Fruit fly (Drosophila melanogaster) whole organism, embryonic: ENCODE results near the gene CG3625.
A peak's percentile ranks its signal among the peaks of the same experiment; 100 is the strongest.

ENCODE experiments used
- ATbp ChIP-seq: fragments of 200-800 bp; sonication (Bioruptor generic); optimal IDR thresholded peaks from 2 replicates; lab custom pipeline; 2017; ENCODE audit warnings: missing biosample characterization, mild to moderate bottlenecking, missing genetic modification characterization, missing genetic modification reagents
- Antp ChIP-seq: fragments of 200-800 bp; sonication (Bioruptor generic); optimal IDR thresholded peaks from 3 replicates; lab custom pipeline; 2016; ENCODE audit warnings: missing biosample characterization, missing genetic modification characterization
- B-H2 ChIP-seq: fragments of 200-800 bp; sonication (Bioruptor generic); optimal IDR thresholded peaks from 2 replicates; lab custom pipeline; 2018; ENCODE audit warnings: missing biosample characterization, mild to moderate bottlenecking, missing genetic modification characterization
- CG11560 ChIP-seq: fragments of 200-800 bp; sonication (Bioruptor generic); IDR thresholded peaks from 3 replicates; pipeline ENCODE4 v1.3.6; 2022; ENCODE audit warnings: missing biosample characterization, missing genetic modification characterization
- CG11695 ChIP-seq: fragments of 200-800 bp; sonication (Bioruptor generic); IDR thresholded peaks from 3 replicates; pipeline ENCODE4 v1.3.6; 2022; ENCODE audit warnings: missing biosample characterization, missing genetic modification characterization
- CG14014 ChIP-seq: fragments of 200-800 bp; sonication (Bioruptor generic); IDR thresholded peaks from 2 replicates; pipeline ENCODE4 v1.3.6; 2022; ENCODE audit warnings: missing biosample characterization, missing genetic modification characterization
- CG15514 ChIP-seq: fragments of 200-800 bp; sonication (Bioruptor generic); optimal IDR thresholded peaks from 3 replicates; lab custom pipeline; 2017; ENCODE audit warnings: missing biosample characterization, missing genetic modification characterization, mild to moderate bottlenecking, moderate library complexity, missing genetic modification reagents
- CG17802 ChIP-seq: fragments of 200-800 bp; sonication (Bioruptor generic); optimal IDR thresholded peaks from 2 replicates; lab custom pipeline; 2018; ENCODE audit warnings: missing biosample characterization, mild to moderate bottlenecking, missing genetic modification characterization, moderate library complexity
- CG1792 ChIP-seq: fragments of 200-800 bp; sonication (Bioruptor generic); optimal IDR thresholded peaks from 2 replicates; lab custom pipeline; 2016; ENCODE audit warnings: missing biosample characterization, missing genetic modification characterization
- CG2129 ChIP-seq: fragments of 200-800 bp; sonication (Bioruptor generic); IDR thresholded peaks from 2 replicates; pipeline ENCODE4 v1.3.6; 2022; ENCODE audit warnings: missing biosample characterization, missing genetic modification characterization; ENCODE audit not compliant: partially characterized antibody
- CG2199 ChIP-seq: fragments of 200-800 bp; sonication (Bioruptor generic); IDR thresholded peaks from 3 replicates; pipeline ENCODE4 v1.3.6; 2022; ENCODE audit warnings: missing biosample characterization, missing genetic modification characterization
- CG3407 ChIP-seq: fragments of 200-800 bp; sonication (Bioruptor generic); optimal IDR thresholded peaks from 2 replicates; lab custom pipeline; 2018; ENCODE audit warnings: missing biosample characterization, mild to moderate bottlenecking, missing genetic modification characterization
- CG43689 ChIP-seq: fragments of 200-800 bp; sonication (Bioruptor generic); IDR thresholded peaks from 2 replicates; pipeline ENCODE4 v1.3.6; 2022; ENCODE audit warnings: missing biosample characterization, missing genetic modification characterization
- CG5180 ChIP-seq: fragments of 200-800 bp; sonication (Bioruptor generic); optimal IDR thresholded peaks from 3 replicates; lab custom pipeline; 2017; ENCODE audit warnings: missing biosample characterization, missing genetic modification characterization, mild to moderate bottlenecking, moderate library complexity, missing genetic modification reagents
- CG5245 ChIP-seq: fragments of 200-800 bp; sonication (Bioruptor generic); optimal IDR thresholded peaks from 3 replicates; lab custom pipeline; 2016; ENCODE audit warnings: missing biosample characterization, missing genetic modification characterization
- CG6654 ChIP-seq: fragments of 200-800 bp; sonication (Bioruptor generic); optimal IDR thresholded peaks from 2 replicates; lab custom pipeline; 2017; ENCODE audit warnings: missing biosample characterization, mild to moderate bottlenecking, missing genetic modification characterization
- CG7556 ChIP-seq: fragments of 200-800 bp; sonication (Bioruptor generic); optimal IDR thresholded peaks from 2 replicates; lab custom pipeline; 2017; ENCODE audit warnings: missing biosample characterization, mild to moderate bottlenecking, missing genetic modification characterization
- CG7963 ChIP-seq: fragments of 200-800 bp; sonication (Bioruptor generic); IDR thresholded peaks from 3 replicates; pipeline ENCODE4 v1.3.6; 2022; ENCODE audit warnings: missing biosample characterization, missing genetic modification characterization; ENCODE audit not compliant: partially characterized antibody
- Dref ChIP-seq: fragments of 200-800 bp; sonication (Bioruptor generic); IDR thresholded peaks from 2 replicates; pipeline ENCODE4 v1.3.6; 2022; ENCODE audit warnings: missing biosample characterization, missing genetic modification characterization
- Elba2 ChIP-seq: fragments of 200-800 bp; sonication (Bioruptor generic); optimal IDR thresholded peaks from 3 replicates; lab custom pipeline; 2016; ENCODE audit warnings: missing biosample characterization, missing genetic modification characterization
- Hr3 ChIP-seq: fragments of 200-800 bp; sonication (Bioruptor generic); optimal IDR thresholded peaks from 3 replicates; lab custom pipeline; 2016; ENCODE audit warnings: missing biosample characterization, missing genetic modification characterization
- MTF-1 ChIP-seq: fragments of 200-800 bp; sonication (Bioruptor generic); optimal IDR thresholded peaks from 2 replicates; lab custom pipeline; 2018; ENCODE audit warnings: missing biosample characterization, mild to moderate bottlenecking, missing genetic modification characterization, borderline replicate concordance
- Meics ChIP-seq: fragments of 200-800 bp; sonication (Bioruptor generic); optimal IDR thresholded peaks from 2 replicates; lab custom pipeline; 2017; ENCODE audit warnings: missing biosample characterization, mild to moderate bottlenecking, missing genetic modification characterization
- Myb ChIP-seq: fragments of 200-800 bp; sonication (Bioruptor generic); optimal IDR thresholded peaks from 2 replicates; lab custom pipeline; 2016; ENCODE audit warnings: missing biosample characterization, missing genetic modification characterization
- NC2α ChIP-seq: fragments of 200-800 bp; sonication (Bioruptor generic); optimal IDR thresholded peaks from 2 replicates; lab custom pipeline; 2016; ENCODE audit warnings: missing biosample characterization, missing genetic modification characterization
- Nf-YB ChIP-seq: fragments of 200-800 bp; sonication (Bioruptor generic); optimal IDR thresholded peaks from 3 replicates; lab custom pipeline; 2019; ENCODE audit warnings: missing biosample characterization, mild to moderate bottlenecking, missing genetic modification characterization, moderate library complexity
- Six4 ChIP-seq: fragments of 200-800 bp; sonication (Bioruptor generic); optimal IDR thresholded peaks from 2 replicates; lab custom pipeline; 2016; ENCODE audit warnings: missing biosample characterization, missing genetic modification characterization
- Sry-δ ChIP-seq: fragments of 200-800 bp; sonication (Bioruptor generic); optimal IDR thresholded peaks from 2 replicates; lab custom pipeline; 2016; ENCODE audit warnings: missing biosample characterization, missing genetic modification characterization
- Taf1 ChIP-seq: fragments of 200-800 bp; sonication (Bioruptor generic); IDR thresholded peaks from 2 replicates; pipeline ENCODE4 v1.3.6; 2022; ENCODE audit warnings: missing biosample characterization, missing genetic modification characterization
- az2 ChIP-seq: fragments of 200-800 bp; sonication (Bioruptor generic); optimal IDR thresholded peaks from 3 replicates; lab custom pipeline; 2016; ENCODE audit warnings: missing biosample characterization, missing genetic modification characterization
- crol ChIP-seq: fragments of 200-800 bp; sonication (Bioruptor generic); IDR thresholded peaks from 2 replicates; pipeline ENCODE4 v1.3.6; 2022; ENCODE audit warnings: missing biosample characterization, missing genetic modification characterization
- gfzf ChIP-seq: fragments of 200-800 bp; sonication (Bioruptor generic); optimal IDR thresholded peaks from 2 replicates; lab custom pipeline; 2016; ENCODE audit warnings: missing biosample characterization, mild to moderate bottlenecking, missing genetic modification characterization, moderate library complexity
- ham ChIP-seq: fragments of 200-800 bp; sonication (Bioruptor generic); IDR thresholded peaks from 2 replicates; pipeline ENCODE4 v1.3.6; 2022; ENCODE audit warnings: missing biosample characterization, missing genetic modification characterization
- hkb ChIP-seq, 2 experiments: fragments of 200-800 bp in 1 of 2; fragments of >200 bp in 1 of 2; sonication (Bioruptor generic) in 1 of 2; IDR thresholded peaks in 1 of 2; optimal IDR thresholded peaks in 1 of 2; 2 replicates each; pipeline versions ENCODE4 v1.3.6 to Lab custom; 2017 to 2022; ENCODE audit warnings: missing biosample characterization in 1 of 2, missing genetic modification characterization in 1 of 2
- luna ChIP-seq: fragments of 200-800 bp; sonication (Bioruptor generic); optimal IDR thresholded peaks from 2 replicates; lab custom pipeline; 2016; ENCODE audit warnings: missing biosample characterization, missing genetic modification characterization
- mam ChIP-seq: fragments of 200-800 bp; sonication (Bioruptor generic); optimal IDR thresholded peaks from 3 replicates; lab custom pipeline; 2016; ENCODE audit warnings: missing biosample characterization, missing genetic modification characterization
- nau ChIP-seq: fragments of 200-800 bp; sonication (Bioruptor generic); optimal IDR thresholded peaks from 3 replicates; lab custom pipeline; 2017; ENCODE audit warnings: missing biosample characterization, mild to moderate bottlenecking, missing genetic modification characterization, missing genetic modification reagents
- pfk ChIP-seq: fragments of 200-800 bp; sonication (Bioruptor generic); optimal IDR thresholded peaks from 2 replicates; lab custom pipeline; 2018; ENCODE audit warnings: missing biosample characterization, mild to moderate bottlenecking, missing genetic modification characterization, moderate library complexity
- psq ChIP-seq: fragments of 200-800 bp; sonication (Bioruptor generic); optimal IDR thresholded peaks from 2 replicates; lab custom pipeline; 2017; ENCODE audit warnings: missing biosample characterization, missing genetic modification characterization
- pzg ChIP-seq: fragments of 200-800 bp; sonication (Bioruptor generic); optimal IDR thresholded peaks from 3 replicates; lab custom pipeline; 2018; ENCODE audit warnings: missing biosample characterization, mild to moderate bottlenecking, missing genetic modification characterization, moderate library complexity
- run ChIP-seq: fragments of 200-800 bp; sonication (Bioruptor generic); optimal IDR thresholded peaks from 3 replicates; lab custom pipeline; 2018; ENCODE audit warnings: missing biosample characterization, mild to moderate bottlenecking, missing genetic modification characterization
- sc ChIP-seq, 3 experiments: fragments of >200 bp in 2 of 3; fragments of 200-800 bp in 1 of 3; sonication (Bioruptor generic) in 1 of 3; optimal IDR thresholded peaks; 2 replicates in 2 of 3; 3 replicates in 1 of 3; lab custom pipeline; 2017; ENCODE audit warnings: mild to moderate bottlenecking in 1 of 3, missing biosample characterization in 1 of 3, missing genetic modification characterization in 1 of 3, missing genetic modification reagents in 1 of 3
- scrt ChIP-seq: fragments of 200-800 bp; sonication (Bioruptor generic); optimal IDR thresholded peaks from 2 replicates; lab custom pipeline; 2018; ENCODE audit warnings: missing biosample characterization, mild to moderate bottlenecking, missing genetic modification characterization, moderate library complexity
- sd ChIP-seq: fragments of 200-800 bp; sonication (Bioruptor generic); optimal IDR thresholded peaks from 3 replicates; lab custom pipeline; 2018; ENCODE audit warnings: missing biosample characterization, mild to moderate bottlenecking, missing genetic modification characterization, moderate library complexity
- sens ChIP-seq: fragments of 200-800 bp; sonication (Bioruptor generic); peaks from one replicate; lab custom pipeline; 2016; ENCODE audit warnings: missing biosample characterization, missing genetic modification characterization
- sima ChIP-seq: fragments of 200-800 bp; sonication (Bioruptor generic); optimal IDR thresholded peaks from 2 replicates; lab custom pipeline; 2016; ENCODE audit warnings: missing biosample characterization, missing genetic modification characterization
- tgo ChIP-seq: fragments of 200-800 bp; sonication (Bioruptor generic); IDR thresholded peaks from 3 replicates; pipeline ENCODE4 v1.3.6; 2022; ENCODE audit warnings: missing biosample characterization, missing genetic modification characterization
- unpg ChIP-seq: fragments of 200-800 bp; sonication (Bioruptor generic); optimal IDR thresholded peaks from 3 replicates; lab custom pipeline; 2018; ENCODE audit warnings: missing biosample characterization, mild to moderate bottlenecking, missing genetic modification characterization, moderate library complexity
- z ChIP-seq: fragments of 200-800 bp; sonication (Bioruptor generic); IDR thresholded peaks from 3 replicates; pipeline ENCODE4 v1.3.6; 2022; ENCODE audit warnings: missing biosample characterization, missing genetic modification characterization
- zen ChIP-seq: fragments of 200-800 bp; sonication (Bioruptor generic); optimal IDR thresholded peaks from 3 replicates; lab custom pipeline; 2018; ENCODE audit warnings: missing biosample characterization, mild to moderate bottlenecking, missing genetic modification characterization, moderate library complexity

The CG3625 gene

DNA sequence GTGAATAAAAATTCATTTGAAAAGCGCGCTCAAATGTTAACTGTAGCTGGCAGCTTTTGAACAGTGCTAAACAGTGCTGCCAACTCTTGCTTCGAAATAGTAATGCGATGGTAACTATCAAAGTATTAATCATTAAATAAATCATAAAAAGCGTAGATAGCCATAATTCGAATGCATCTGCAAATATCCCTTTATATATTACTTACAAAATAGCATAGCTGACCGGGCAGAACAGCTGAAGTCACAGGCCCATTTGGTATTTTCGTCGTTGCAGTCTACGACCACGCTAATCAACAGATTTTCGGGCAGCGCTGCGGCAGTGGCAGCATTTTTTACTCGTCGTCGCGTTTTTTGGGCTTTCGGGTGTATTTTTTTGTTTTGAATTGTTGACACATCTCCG lies 14.1 kb upstream of the CG3625 start, which contains the start of gene Plc21C (continued):
- TF ChIP-seq CG43689 (no peak), CG5245 (GFP tag; lab: Kevin White, UChicago) (no peak), hkb (optimal IDR thresholded peaks at IDR 0.05; lab: Kevin White, UChicago) (no peak), hkb (GFP tag; IDR thresholded peaks at IDR 0.05; lab: Robert Waterston, UW) (0 out of 2 replicates have a peak, but pooled peaks have one; percentile 19), pzg (peak; percentile 96), mam (GFP tag; lab: Kevin White, UChicago) (peak; percentile 57), nau (GFP tag; lab: Kevin White, UChicago) (peak; percentile 5), CG11560 (tag; lab: Robert Waterston, UW) (peak; percentile 33; the same call in 1 of the 3 replicates), z (no peak), pfk (no peak), CG6654 (GFP tag; lab: Kevin White, UChicago) (no peak), Antp (GFP tag; lab: Kevin White, UChicago) (peak; percentile 42), luna (GFP tag; lab: Kevin White, UChicago) (no peak), B-H2 (GFP tag; lab: Kevin White, UChicago) (peak; percentile 49), NC2α (GFP tag; lab: Kevin White, UChicago) (no peak), CG1792 (GFP tag; lab: Kevin White, UChicago) (peak; percentile 23), CG11695 (GFP tag; lab: Robert Waterston, UW) (0 out of 3 replicates have a peak, but pooled peaks have one; percentile 20), unpg (GFP tag; lab: Kevin White, UChicago) (no peak), sc (optimal IDR thresholded peaks at IDR 0.05; lab: Kevin White, UChicago) (no peak), sc (GFP tag; optimal IDR thresholded peaks at IDR 0.05; lab: Kevin White, UChicago) (no peak), Six4 (GFP tag; lab: Kevin White, UChicago) (no peak), CG14014 (GFP tag; lab: Robert Waterston, UW) (0 out of 2 replicates have a peak, but pooled peaks have one; percentile 10), tgo (GFP tag; lab: Robert Waterston, UW) (0 out of 3 replicates have a peak, but pooled peaks have one; percentile 23), Dref (peak; percentile 41; the same call in 1 of the 2 replicates), Sry-δ (GFP tag; lab: Kevin White, UChicago) (peak; percentile 65), ham (GFP tag; lab: Robert Waterston, UW) (no peak), CG15514 (GFP tag; lab: Kevin White, UChicago) (peak; percentile 88), scrt (GFP tag; lab: Kevin White, UChicago) (peak; percentile 12), gfzf (peak; percentile 93), ATbp (no peak), psq (GFP tag; lab: Kevin White, UChicago) (no peak), run (peak; percentile 40), CG17802 (tag; lab: Kevin White, UChicago) (no peak), Myb (GFP tag; lab: Kevin White, UChicago) (peak; percentile 71), Taf1 (no peak), sens (GFP tag; lab: Kevin White, UChicago) (peak; percentile 94), CG2199 (GFP tag; lab: Robert Waterston, UW) (no peak), Elba2 (GFP tag; lab: Kevin White, UChicago) (no peak), sd (peak; percentile 65), CG7963 (GFP tag; lab: Robert Waterston, UW) (no peak), sima (no peak), zen (tag; lab: Kevin White, UChicago) (no peak), Hr3 (GFP tag; lab: Kevin White, UChicago) (peak; percentile 71), crol (GFP tag; lab: Robert Waterston, UW) (no peak), CG7556 (peak; percentile 43), MTF-1 (GFP tag; lab: Kevin White, UChicago) (no peak), Nf-YB (GFP tag; lab: Kevin White, UChicago) (peak; percentile 6), az2 (GFP tag; lab: Kevin White, UChicago) (peak; percentile 26), CG3407 (GFP tag; lab: Kevin White, UChicago) (no peak), CG2129 (GFP tag; lab: Robert Waterston, UW) (no peak), Meics (GFP tag; lab: Kevin White, UChicago) (peak; percentile 20), CG5180 (no peak)
